Fruit fly (Drosophila melanogaster): ENCODE measurements around the gene COX6AL2.

COX6AL2 gene

DNA sequence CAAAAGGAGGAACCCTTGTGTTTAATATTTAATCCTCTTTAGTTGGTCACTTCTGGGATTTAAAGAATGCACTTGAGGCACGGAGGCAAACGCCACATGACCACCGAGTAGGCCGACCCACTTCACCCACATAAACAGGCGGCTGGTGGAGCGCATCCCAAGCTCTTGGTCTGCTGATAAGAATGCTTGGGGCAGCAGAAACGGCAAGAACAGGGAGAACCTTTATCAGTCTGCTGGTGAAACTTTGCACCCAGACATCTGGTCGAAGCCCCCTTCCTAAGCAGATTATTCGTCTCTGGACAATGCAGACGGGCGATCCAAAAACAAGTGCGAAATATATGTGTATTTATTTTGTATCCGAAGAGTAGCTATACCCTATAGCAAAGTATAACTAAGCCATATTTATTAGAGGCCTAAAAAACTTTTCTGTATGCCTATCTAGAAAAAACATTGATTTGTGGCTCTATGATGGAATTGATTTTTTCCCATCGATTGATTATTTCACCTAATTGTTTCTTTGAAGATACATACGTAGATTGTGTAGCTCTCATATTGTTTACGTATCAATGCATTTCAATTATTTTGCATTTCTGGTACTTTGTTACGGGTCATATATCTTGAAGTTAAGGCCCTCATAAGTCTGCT is 24.6 kb downstream of the COX6AL2 start:
- no peak for TF ChIP-seq OdsH (GFP tag; optimal IDR thresholded peaks at IDR 0.05)
- TF ChIP-seq Jra (GFP tag; optimal IDR thresholded peaks at IDR 0.05), result no peak
- peak; percentile 41 for TF ChIP-seq fru (GFP tag; optimal IDR thresholded peaks at IDR 0.05)
- no peak for TF ChIP-seq GATAd (GFP tag; optimal IDR thresholded peaks at IDR 0.05)
- peak in 1 of 2 experiments; percentile 33 for TF ChIP-seq foxo (GFP tag; optimal IDR thresholded peaks at IDR 0.05)
- no peak for TF ChIP-seq dmrt93B (GFP tag; optimal IDR thresholded peaks at IDR 0.05)
- TF ChIP-seq Rel (GFP tag; optimal IDR thresholded peaks at IDR 0.05), result no peak
- TF ChIP-seq Rel (tag; optimal IDR thresholded peaks at IDR 0.05), result peak; percentile 35
- no peak for TF ChIP-seq psq (GFP tag; optimal IDR thresholded peaks at IDR 0.05)
- TF ChIP-seq Sp1 (GFP tag; optimal IDR thresholded peaks at IDR 0.05), result no peak
- peak; percentile 20 for TF ChIP-seq rgr (GFP tag; optimal IDR thresholded peaks at IDR 0.05)
- TF ChIP-seq Hnf4 (GFP tag; optimal IDR thresholded peaks at IDR 0.05), result peak; percentile 30
- TF ChIP-seq Dif (GFP tag; optimal IDR thresholded peaks at IDR 0.05; ENCODE audit: partially characterized antibody), result peak; percentile 0
- TF ChIP-seq h (GFP tag; optimal IDR thresholded peaks at IDR 0.05), result peak; percentile 8
- no peak for TF ChIP-seq Dfd (GFP tag; optimal IDR thresholded peaks at IDR 0.05)
- TF ChIP-seq br (GFP tag; optimal IDR thresholded peaks at IDR 0.05), result no peak
- no peak for TF ChIP-seq usp (GFP tag; optimal IDR thresholded peaks at IDR 0.05)

DNA sequence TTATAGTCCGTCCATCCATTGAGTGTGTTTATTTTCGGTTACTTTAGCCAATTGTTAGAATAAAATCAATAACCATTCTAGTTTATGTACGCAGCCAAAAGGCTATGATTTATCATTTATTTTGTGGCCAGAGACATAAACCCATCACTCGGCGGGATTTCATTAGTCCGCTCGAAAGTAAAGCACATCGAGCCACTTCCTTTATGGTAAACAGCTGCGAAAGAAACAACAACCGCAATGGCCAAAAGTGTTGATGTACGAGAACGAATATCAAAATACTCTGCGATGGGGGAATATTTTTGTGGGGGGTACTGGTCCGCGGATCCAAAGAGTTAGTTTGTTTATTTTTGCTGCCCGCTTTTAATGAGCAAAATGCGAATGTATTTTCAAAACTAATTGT is 32.3 kb downstream of the COX6AL2 start:
- TF ChIP-seq sv (GFP tag; optimal IDR thresholded peaks at IDR 0.05) (no peak), dmrt93B (GFP tag; optimal IDR thresholded peaks at IDR 0.05) (no peak), br (GFP tag; optimal IDR thresholded peaks at IDR 0.05) (no peak), fru (GFP tag; optimal IDR thresholded peaks at IDR 0.05) (no peak), dl (GFP tag; optimal IDR thresholded peaks at IDR 0.05; ENCODE audit: insufficient read depth in 1 of 2, partially characterized antibody in 2 of 2) (no peak), N (GFP tag; optimal IDR thresholded peaks at IDR 0.05) (no peak), Hr83 (GFP tag; optimal IDR thresholded peaks at IDR 0.05; ENCODE audit: poor library complexity, severe bottlenecking) (no peak), Vsx2 (GFP tag; optimal IDR thresholded peaks at IDR 0.05; ENCODE audit: partially characterized antibody) (no peak), pan (optimal IDR thresholded peaks at IDR 0.05) (no peak)

- TF ChIP-seq dsf (GFP tag; optimal IDR thresholded peaks at IDR 0.05; ENCODE audit: borderline replicate concordance) (no peak), dl (GFP tag; optimal IDR thresholded peaks at IDR 0.05; ENCODE audit: insufficient read depth in 1 of 2, partially characterized antibody in 2 of 2) (no peak), Jra (GFP tag; optimal IDR thresholded peaks at IDR 0.05) (no peak), psq (GFP tag; optimal IDR thresholded peaks at IDR 0.05) (peak; percentile 20)
Measured at dm6 chr3L:18872440-18872839, 41.5 kb downstream of the COX6AL2 start, which contains the start of the genes Rad9 and Uggt. TSS of gene Rad9 (minus strand) at chr3L:18872553. TSS of gene Uggt (plus strand) at chr3L:18872747.

dm6 chr3L:18870027-18870426 is 43.9 kb downstream of the COX6AL2 start, which contains the start of gene Blos3:
TSS of gene Blos3 (plus strand) at chr3L:18870224.
- TF ChIP-seq Dif (GFP tag; optimal IDR thresholded peaks at IDR 0.05; ENCODE audit: partially characterized antibody) (no peak), Jra (GFP tag; optimal IDR thresholded peaks at IDR 0.05) (peak; percentile 54), foxo (GFP tag; optimal IDR thresholded peaks at IDR 0.05) (peak in 1 of 2 experiments; percentile 83), Myc (optimal IDR thresholded peaks at IDR 0.05) (no peak), sv (GFP tag; optimal IDR thresholded peaks at IDR 0.05) (no peak), CG32264 (GFP tag; optimal IDR thresholded peaks at IDR 0.05) (no peak), lola (GFP tag; optimal IDR thresholded peaks at IDR 0.05) (no peak), dl (GFP tag; optimal IDR thresholded peaks at IDR 0.05; ENCODE audit: insufficient read depth in 1 of 2, partially characterized antibody in 2 of 2) (no peak), Mio (GFP tag; optimal IDR thresholded peaks at IDR 0.05) (no peak), Abd-B (GFP tag; optimal IDR thresholded peaks at IDR 0.05) (no peak), h (GFP tag; optimal IDR thresholded peaks at IDR 0.05) (peak; percentile 71), tai (GFP tag; optimal IDR thresholded peaks at IDR 0.05) (no peak), HLH106 (tag; optimal IDR thresholded peaks at IDR 0.05) (peak; percentile 46), psq (GFP tag; optimal IDR thresholded peaks at IDR 0.05) (peak; percentile 44), usp (GFP tag; optimal IDR thresholded peaks at IDR 0.05) (no peak), rgr (GFP tag; optimal IDR thresholded peaks at IDR 0.05) (peak; percentile 55), br (GFP tag; optimal IDR thresholded peaks at IDR 0.05) (no peak), Vsx2 (GFP tag; optimal IDR thresholded peaks at IDR 0.05; ENCODE audit: partially characterized antibody) (no peak), Sp1 (GFP tag; optimal IDR thresholded peaks at IDR 0.05) (no peak), ey (GFP tag; optimal IDR thresholded peaks at IDR 0.05) (peak; percentile 61), Hr83 (GFP tag; optimal IDR thresholded peaks at IDR 0.05; ENCODE audit: poor library complexity, severe bottlenecking) (peak; percentile 54), pan (optimal IDR thresholded peaks at IDR 0.05) (no peak), GATAd (GFP tag; optimal IDR thresholded peaks at IDR 0.05) (no peak), CrebA (GFP tag; optimal IDR thresholded peaks at IDR 0.05; ENCODE audit: borderline replicate concordance) (no peak), OdsH (GFP tag; optimal IDR thresholded peaks at IDR 0.05) (peak; percentile 50), Hnf4 (GFP tag; optimal IDR thresholded peaks at IDR 0.05) (no peak), CG9705 (GFP tag; optimal IDR thresholded peaks at IDR 0.05) (peak; percentile 52), woc (GFP tag; optimal IDR thresholded peaks at IDR 0.05) (no peak), Rel (GFP tag; optimal IDR thresholded peaks at IDR 0.05) (no peak), Rel (tag; optimal IDR thresholded peaks at IDR 0.05) (no peak), brk (GFP tag; optimal IDR thresholded peaks at IDR 0.05) (no peak), sage (GFP tag; optimal IDR thresholded peaks at IDR 0.05) (no peak)

Measured in whole organism, wandering third instar larva.